Worm (Caenorhabditis elegans): Measurements from ENCODE around the gene rnp-4.

ce11 chrIII:4454919-4455318, 48.8 kb downstream of the rnp-4 start:
- TF ChIP-seq nhr-111 (GFP tag; optimal IDR thresholded peaks at IDR 0.05), result no peak
- TF ChIP-seq nhr-42 (GFP tag; IDR thresholded peaks at IDR 0.05), result no peak
- TF ChIP-seq snpc-4 (tag; optimal IDR thresholded peaks at IDR 0.05), result no peak

Data from whole organism, L4 larva.